Fruit fly (Drosophila melanogaster) Kc167 (cell line): Measurements from ENCODE around the gene Meltrin.

ENCODE experiments used
- Myc ChIP-seq: fragments of >200 bp; optimal IDR thresholded peaks from 2 replicates; lab custom pipeline; 2017; ENCODE audit warnings: missing external identifiers
- Sin3A ChIP-seq: fragments of >200 bp; optimal IDR thresholded peaks from 2 replicates; lab custom pipeline; 2018; ENCODE audit warnings: missing external identifiers
- h ChIP-seq: fragments of >200 bp; optimal IDR thresholded peaks from 3 replicates; lab custom pipeline; 2018; ENCODE audit warnings: missing external identifiers
- insv ChIP-seq: fragments of >200 bp; optimal IDR thresholded peaks from 3 replicates; lab custom pipeline; 2018; ENCODE audit warnings: missing external identifiers
- psq ChIP-seq: fragments of >200 bp; optimal IDR thresholded peaks from 2 replicates; lab custom pipeline; 2017; ENCODE audit warnings: missing external identifiers
- ttk ChIP-seq: sonication (Bioruptor generic); optimal IDR thresholded peaks from 2 replicates; lab custom pipeline; 2017; ENCODE audit warnings: missing external identifiers

dm6 chr3R:14705270-14705669 lies 8.2 kb upstream of the Meltrin start:
- TF ChIP-seq h (lab: Kevin White, UChicago) (no peak), insv (lab: Kevin White, UChicago) (no peak), psq (lab: Kevin White, UChicago) (no peak), Myc (lab: Kevin White, UChicago) (no peak), ttk (no peak), Sin3A (lab: Kevin White, UChicago) (no peak)
